Fruit fly (Drosophila melanogaster): ENCODE results near the gene Tsp66E.
A peak's percentile ranks its signal among the peaks of the same experiment; 100 is the strongest.

Gene Tsp66E

DNA sequence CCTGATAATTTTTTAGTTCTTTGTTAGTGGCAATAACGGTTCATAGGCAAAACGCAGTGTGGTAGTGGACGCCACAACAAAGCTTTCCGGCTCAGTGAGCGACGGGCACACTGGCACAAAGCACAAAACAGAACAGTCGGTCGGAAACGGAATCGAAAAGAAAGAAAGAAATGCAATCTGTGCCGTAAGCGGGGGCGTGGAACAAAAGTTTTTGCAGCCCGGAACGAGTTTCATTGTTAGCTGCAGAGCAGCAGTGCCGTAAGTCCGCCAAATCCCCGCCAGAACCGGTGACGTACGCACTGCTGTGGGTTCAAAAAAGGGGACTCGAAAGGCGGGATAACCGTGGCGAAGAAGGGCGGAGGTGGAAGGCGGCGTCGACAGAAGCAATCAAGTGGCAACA is 56.1 kb downstream of the Tsp66E start, which contains the start of gene CG5026 (continued):
- TF ChIP-seq CG34224 (GFP tag; IDR thresholded peaks at IDR 0.05; ENCODE audit: partially characterized antibody): 0 out of 3 replicates have a peak, but pooled peaks have one; percentile 14
- peak in 1 of 2 experiments; percentile 38 for TF ChIP-seq Pdp1 (GFP tag; optimal IDR thresholded peaks at IDR 0.05)
- TF ChIP-seq run (tag; optimal IDR thresholded peaks at IDR 0.05): no peak
- TF ChIP-seq stwl (tag; optimal IDR thresholded peaks at IDR 0.05): peak; percentile 23
- no peak for TF ChIP-seq Xbp1 (GFP tag; optimal IDR thresholded peaks at IDR 0.05)
- TF ChIP-seq CG12659 (GFP tag; optimal IDR thresholded peaks at IDR 0.05): peak; percentile 46
- peak; percentile 90 for TF ChIP-seq MBD-R2 (GFP tag; IDR thresholded peaks at IDR 0.05)
- peak; percentile 87 for TF ChIP-seq CG15514 (GFP tag; optimal IDR thresholded peaks at IDR 0.05)
- TF ChIP-seq ci (GFP tag; IDR thresholded peaks at IDR 0.05): peak; percentile 63; the same call in 2 of the 3 replicates
- peak; percentile 17 for TF ChIP-seq B-H2 (GFP tag; optimal IDR thresholded peaks at IDR 0.05)
- peak; percentile 15 for TF ChIP-seq CG10274 (GFP tag; optimal IDR thresholded peaks at IDR 0.05)
- TF ChIP-seq Rfx (GFP tag; IDR thresholded peaks at IDR 0.05): peak; percentile 32; the same call in 1 of the 2 replicates
- peak; percentile 21 for TF ChIP-seq BEAF-32 (GFP tag; optimal IDR thresholded peaks at IDR 0.05)
- TF ChIP-seq Ets65A (GFP tag): peak; percentile 87
- TF ChIP-seq nerfin-2 (GFP tag; IDR thresholded peaks at IDR 0.05; ENCODE audit: partially characterized antibody): no peak
- no peak for TF ChIP-seq Nf-YC (tag; optimal IDR thresholded peaks at IDR 0.05)
- peak; percentile 22 for TF ChIP-seq CG2116 (GFP tag; optimal IDR thresholded peaks at IDR 0.05)
- peak; percentile 54 for TF ChIP-seq CG9797 (GFP tag; optimal IDR thresholded peaks at IDR 0.05)
- peak; percentile 81 for TF ChIP-seq Myb (GFP tag; optimal IDR thresholded peaks at IDR 0.05)
- TF ChIP-seq CoRest (tag; optimal IDR thresholded peaks at IDR 0.05): peak; percentile 61
- TF ChIP-seq sug (tag; optimal IDR thresholded peaks at IDR 0.05): peak; percentile 44
- no peak for TF ChIP-seq sens-2 (GFP tag; IDR thresholded peaks at IDR 0.05)
- TF ChIP-seq Dbx (GFP tag; IDR thresholded peaks at IDR 0.05): 0 out of 3 replicates have a peak, but pooled peaks have one; percentile 26
- no peak for TF ChIP-seq gro (GFP tag; optimal IDR thresholded peaks at IDR 0.05)
- TF ChIP-seq CG18599 (GFP tag; optimal IDR thresholded peaks at IDR 0.05): no peak
- TF ChIP-seq CG6272 (GFP tag; IDR thresholded peaks at IDR 0.05): no peak
- peak; percentile 34 for TF ChIP-seq Dref (GFP tag; IDR thresholded peaks at IDR 0.05)
- no peak for TF ChIP-seq Mad (GFP tag; optimal IDR thresholded peaks at IDR 0.05)
- TF ChIP-seq Fer1 (GFP tag; optimal IDR thresholded peaks at IDR 0.05): peak; percentile 41
- TF ChIP-seq dpn (GFP tag; optimal IDR thresholded peaks at IDR 0.05): no peak
- TF ChIP-seq nom (GFP tag; optimal IDR thresholded peaks at IDR 0.05): peak; percentile 6

DNA sequence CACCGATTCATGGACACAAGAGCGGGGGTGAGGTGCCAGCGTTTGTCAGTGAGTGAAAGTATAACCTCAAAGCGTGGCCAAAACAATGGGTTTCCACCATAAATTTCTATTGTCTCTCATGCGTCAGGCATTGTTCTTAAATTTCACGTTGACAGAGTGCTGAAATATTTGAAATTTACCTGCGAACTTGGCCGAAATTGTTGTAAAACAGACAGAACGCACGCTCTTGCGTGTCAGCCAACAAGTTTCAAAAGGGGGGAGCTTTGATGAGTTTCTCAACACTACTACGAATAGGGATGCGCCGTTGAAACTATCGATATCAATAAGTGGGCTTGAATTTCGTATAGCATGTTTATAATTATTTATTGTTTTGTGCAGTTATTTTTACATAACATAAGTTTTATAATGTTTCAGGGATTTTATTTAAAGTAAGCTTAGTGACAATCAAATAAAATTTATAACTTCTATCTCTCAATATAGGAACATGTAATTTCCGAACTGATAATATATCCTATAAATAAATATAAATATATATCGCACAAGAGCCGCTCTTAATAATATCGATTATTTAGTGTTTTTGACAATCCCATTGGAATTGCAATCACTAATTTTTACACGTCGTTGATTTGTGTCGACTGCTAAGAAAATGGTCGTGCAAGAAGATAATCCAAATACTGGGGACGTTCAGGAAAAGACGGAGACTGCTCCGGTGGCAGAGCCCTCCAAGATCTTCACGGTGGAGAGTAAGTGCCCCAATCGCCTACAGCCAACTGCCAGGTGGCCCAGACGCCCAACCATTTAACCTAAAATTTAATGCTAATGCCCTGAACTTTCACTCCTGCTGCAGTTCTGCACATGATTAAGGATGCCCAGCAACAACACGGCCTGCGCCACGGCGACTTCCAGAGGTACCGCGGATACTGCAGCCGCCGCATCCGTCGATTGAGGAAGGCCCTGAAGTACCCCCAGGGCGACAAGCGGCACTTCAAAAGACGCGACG is 62.5 kb downstream of the Tsp66E start, which contains the start of the genes pix and Srp68:
TSS of gene pix (minus strand) at position 288 of the 1,000 bp plus-strand sequence.
TSS of gene Srp68 (plus strand) at position 569 of the 1,000 bp plus-strand sequence.
- peak; percentile 76 for TF ChIP-seq Blimp-1 (GFP tag; optimal IDR thresholded peaks at IDR 0.05)
- peak; percentile 47 for TF ChIP-seq zen (tag; optimal IDR thresholded peaks at IDR 0.05)
- TF ChIP-seq Doc2 (GFP tag; IDR thresholded peaks at IDR 0.05): no peak
- TF ChIP-seq sug (tag; optimal IDR thresholded peaks at IDR 0.05): peak; percentile 79
- peak; percentile 78 for TF ChIP-seq CG30403 (GFP tag; optimal IDR thresholded peaks at IDR 0.05)
- no peak for TF ChIP-seq Meics (GFP tag; optimal IDR thresholded peaks at IDR 0.05)
- peak; percentile 62 for TF ChIP-seq CG15601 (tag; optimal IDR thresholded peaks at IDR 0.05)
- peak; percentile 83 for TF ChIP-seq CG12391 (tag; optimal IDR thresholded peaks at IDR 0.05)
- peak; percentile 91 for TF ChIP-seq sens (GFP tag)
- TF ChIP-seq Sry-δ (GFP tag; optimal IDR thresholded peaks at IDR 0.05): peak; percentile 84
- TF ChIP-seq ind (GFP tag; optimal IDR thresholded peaks at IDR 0.05): peak; percentile 67
- TF ChIP-seq wdn (GFP tag; IDR thresholded peaks at IDR 0.05): no peak
- TF ChIP-seq CG10431 (GFP tag; optimal IDR thresholded peaks at IDR 0.05): peak; percentile 43
- TF ChIP-seq sqz (GFP tag; optimal IDR thresholded peaks at IDR 0.05): no peak
- TF ChIP-seq Nf-YC (tag; optimal IDR thresholded peaks at IDR 0.05): peak; percentile 73
- no peak for TF ChIP-seq en (GFP tag; optimal IDR thresholded peaks at IDR 0.05)
- 0 out of 2 replicates have a peak, but pooled peaks have one; percentile 14 for TF ChIP-seq CG32772 (GFP tag; IDR thresholded peaks at IDR 0.05)
- TF ChIP-seq CG10209 (GFP tag; optimal IDR thresholded peaks at IDR 0.05): peak; percentile 61
- TF ChIP-seq CG3847 (GFP tag; IDR thresholded peaks at IDR 0.05): peak; percentile 77
